Fruit fly (Drosophila melanogaster) whole organism, wandering third instar larva: ENCODE results near the gene wry.

Experiments used
- Abd-B ChIP-seq: fragments of >200 bp; optimal IDR thresholded peaks from 2 replicates; lab custom pipeline; 2017; ENCODE audit warnings: missing biosample characterization, missing genetic modification characterization
- Dfd ChIP-seq: fragments of >200 bp; optimal IDR thresholded peaks from 2 replicates; lab custom pipeline; 2017; ENCODE audit warnings: missing biosample characterization, missing genetic modification characterization
- Hr78 ChIP-seq: fragments of >200 bp; optimal IDR thresholded peaks from 2 replicates; lab custom pipeline; 2017; ENCODE audit warnings: missing biosample characterization, missing genetic modification characterization
- Mio ChIP-seq: sonication (Bioruptor generic); optimal IDR thresholded peaks from 2 replicates; lab custom pipeline; 2016; ENCODE audit warnings: missing biosample characterization, missing genetic modification characterization
- OdsH ChIP-seq: fragments of 200-800 bp; sonication (Bioruptor generic); optimal IDR thresholded peaks from 2 replicates; lab custom pipeline; 2016; ENCODE audit warnings: missing biosample characterization, mild to moderate bottlenecking, missing genetic modification characterization
- Rel ChIP-seq, 2 experiments: fragments of 200-800 bp; sonication (Bioruptor generic) in 1 of 2; optimal IDR thresholded peaks; 2 replicates in 1 of 2; 3 replicates in 1 of 2; lab custom pipeline; 2016 to 2019; ENCODE audit warnings: mild to moderate bottlenecking in 2 of 2, missing biosample characterization in 2 of 2, missing genetic modification characterization in 2 of 2, moderate library complexity in 1 of 2
- Sp1 ChIP-seq: fragments of 200-800 bp; sonication (Bioruptor generic); optimal IDR thresholded peaks from 3 replicates; lab custom pipeline; 2019; ENCODE audit warnings: missing biosample characterization, mild to moderate bottlenecking, missing genetic modification characterization, moderate library complexity
- br ChIP-seq: fragments of 200-800 bp; sonication (Bioruptor generic); optimal IDR thresholded peaks from 2 replicates; lab custom pipeline; 2016; ENCODE audit warnings: missing biosample characterization, missing genetic modification characterization
- foxo ChIP-seq, 2 experiments: fragments of 200-800 bp; sonication (Bioruptor generic); optimal IDR thresholded peaks; 2 replicates in 1 of 2; 3 replicates in 1 of 2; lab custom pipeline; 2016 to 2017; ENCODE audit warnings: missing biosample characterization in 2 of 2, missing genetic modification characterization in 2 of 2
- jim ChIP-seq: fragments of 175-275, 200-325 bp; sonication (Bioruptor generic); optimal IDR thresholded peaks from 2 replicates; lab custom pipeline; 2016; ENCODE audit warnings: missing biosample characterization, mild to moderate bottlenecking, missing genetic modification characterization
- pan ChIP-seq: fragments of >200 bp; optimal IDR thresholded peaks from 2 replicates; lab custom pipeline; 2017
- usp ChIP-seq: fragments of >200 bp; optimal IDR thresholded peaks from 2 replicates; lab custom pipeline; 2017; ENCODE audit warnings: missing biosample characterization, missing genetic modification characterization

DNA sequence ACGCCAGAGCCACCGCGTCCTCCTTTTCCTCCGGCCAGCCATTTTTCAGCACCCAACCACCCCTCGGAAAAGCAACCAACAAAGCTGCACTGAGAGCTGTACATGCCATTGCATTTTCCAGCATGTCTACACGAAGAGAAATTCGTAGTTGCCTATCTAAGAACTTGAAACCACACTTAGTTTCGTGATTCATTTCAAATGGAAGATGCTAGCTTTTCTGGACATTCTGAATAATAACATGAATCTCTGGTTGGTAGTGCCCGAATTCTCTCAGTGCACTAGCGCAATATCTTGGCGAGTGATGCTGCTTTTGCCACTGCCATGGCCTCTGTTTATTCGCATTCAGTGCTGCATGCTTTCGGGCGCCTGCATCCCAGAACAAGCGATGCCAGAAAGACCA, 25.7 kb downstream of the wry start:
- no peak for TF ChIP-seq jim (GFP tag; lab: Kevin White, UChicago)
- TF ChIP-seq foxo (GFP tag; optimal IDR thresholded peaks at IDR 0.05; lab: Kevin White, UChicago), result no peak
- TF ChIP-seq Abd-B (GFP tag; lab: Kevin White, UChicago), result no peak
- TF ChIP-seq Hr78 (GFP tag; lab: Kevin White, UChicago), result no peak
- no peak for TF ChIP-seq Sp1 (GFP tag; lab: Kevin White, UChicago)
- no peak for TF ChIP-seq usp
- no peak for TF ChIP-seq Rel (GFP tag; optimal IDR thresholded peaks at IDR 0.05; lab: Kevin White, UChicago)
- no peak for TF ChIP-seq Rel (tag; optimal IDR thresholded peaks at IDR 0.05; lab: Kevin White, UChicago)
- TF ChIP-seq Dfd, result no peak
- no peak for TF ChIP-seq pan (lab: Kevin White, UChicago)
- no peak for TF ChIP-seq br (GFP tag; lab: Kevin White, UChicago)
- TF ChIP-seq OdsH (GFP tag; lab: Kevin White, UChicago), result no peak
- no peak for TF ChIP-seq Mio
